Worm (Caenorhabditis elegans) whole organism, midembryonic: ENCODE data around the gene F55G7.4.

Experiments
- cog-1 ChIP-seq: sonication (generic microtip); optimal IDR thresholded peaks from 2 replicates; lab custom pipeline; 2016; ENCODE audit warnings: missing genetic modification characterization, missing compliant biosample characterization
- flt-1 ChIP-seq: fragments of 200-800 bp; sonication (Bioruptor generic); IDR thresholded peaks from 2 replicates; pipeline ENCODE4 v1.3.6; 2022; ENCODE audit warnings: missing genetic modification characterization, missing compliant biosample characterization
- klf-2 ChIP-seq: fragments of 200-800 bp; sonication (Bioruptor generic); conservative IDR thresholded peaks from 2 replicates; pipeline ENCODE4 v1.3.6; 2022; ENCODE audit warnings: missing genetic modification reagents, missing genetic modification characterization, missing compliant biosample characterization
- med-1 ChIP-seq: sonication (generic microtip); optimal IDR thresholded peaks from 2 replicates; lab custom pipeline; 2017; ENCODE audit warnings: missing genetic modification characterization, mild to moderate bottlenecking, missing compliant biosample characterization, antibody characterized with exemption, missing genetic modification reagents; ENCODE audit not compliant: insufficient read depth
- ref-1 ChIP-seq: fragments of 200-800 bp; sonication (Bioruptor generic); conservative IDR thresholded peaks from 2 replicates; pipeline ENCODE4 v1.3.6; 2022; ENCODE audit warnings: missing genetic modification reagents, missing genetic modification characterization, missing compliant biosample characterization
- ztf-23 ChIP-seq: fragments of 200-800 bp; sonication (Bioruptor generic); IDR thresholded peaks from 2 replicates; pipeline ENCODE4 v1.3.6; 2022; ENCODE audit warnings: missing genetic modification reagents, missing genetic modification characterization, missing compliant biosample characterization
- ztf-29 ChIP-seq: fragments of 200-800 bp; sonication (Bioruptor generic); IDR thresholded peaks from 2 replicates; pipeline ENCODE4 v1.3.6; 2022; ENCODE audit warnings: missing genetic modification reagents, missing genetic modification characterization, missing compliant biosample characterization

DNA sequence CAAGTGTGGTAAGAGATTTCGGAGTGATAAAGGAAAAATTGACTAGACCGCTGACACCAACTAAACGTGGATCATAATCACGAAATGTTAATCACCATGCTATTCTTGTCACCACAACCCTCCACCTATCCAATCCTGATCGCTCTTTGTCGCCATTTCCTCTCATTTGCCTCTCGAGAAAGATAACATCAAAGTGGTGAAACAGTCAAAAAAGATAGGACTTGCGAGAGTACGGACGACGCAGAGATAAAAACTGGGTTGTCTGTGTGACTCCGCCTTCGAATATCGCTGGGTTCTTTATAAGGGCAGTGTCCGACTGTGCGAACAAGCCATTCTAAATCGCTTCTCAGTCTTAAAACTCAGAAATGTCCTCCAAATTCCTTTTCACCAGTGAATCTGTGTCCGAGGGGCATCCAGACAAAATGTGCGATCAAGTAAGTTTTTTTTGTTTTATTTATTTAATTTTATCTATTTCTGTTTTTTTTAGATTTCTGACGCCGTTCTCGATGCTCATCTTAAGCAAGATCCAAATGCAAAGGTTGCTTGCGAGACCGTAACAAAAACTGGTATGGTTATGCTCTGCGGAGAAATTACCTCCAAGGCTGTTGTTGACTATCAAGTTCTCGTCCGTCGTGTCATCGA, 38.1 kb downstream of the F55G7.4 start, which contains the start of gene sams-1:
- TF ChIP-seq cog-1 (tag; lab: Kevin White, UChicago) (no peak), ztf-23 (GFP tag; lab: Robert Waterston, UW) (no peak), ref-1 (GFP tag; lab: Robert Waterston, UW) (no peak), med-1 (GFP tag; lab: Kevin White, UChicago) (no peak), flt-1 (GFP tag; lab: Robert Waterston, UW) (no peak), ztf-29 (GFP tag; lab: Robert Waterston, UW) (no peak), klf-2 (GFP tag; lab: Robert Waterston, UW) (no peak)
